Worm (Caenorhabditis elegans) whole organism, mixed stage, embryonic: ENCODE measurements around the gene mai-1.

ENCODE experiments used
- M03D4.4 ChIP-seq: sonication (generic microtip); optimal IDR thresholded peaks from 2 replicates; lab custom pipeline; 2017; ENCODE audit warnings: mild to moderate bottlenecking, missing genetic modification characterization, missing compliant biosample characterization
- bed-3 ChIP-seq: fragments of 200-800 bp; sonication (Bioruptor generic); optimal IDR thresholded peaks from 3 replicates; lab custom pipeline; 2018; ENCODE audit warnings: mild to moderate bottlenecking, missing genetic modification characterization, moderate library complexity, missing compliant biosample characterization
- blmp-1 ChIP-seq: fragments of 150-350 bp; optimal IDR thresholded peaks from 2 replicates; lab custom pipeline; 2014; ENCODE audit warnings: missing biosample characterization, missing genetic modification characterization
- ceh-39 ChIP-seq: fragments of 150-350 bp; optimal IDR thresholded peaks from 2 replicates; lab custom pipeline; 2014; ENCODE audit warnings: missing biosample characterization, missing genetic modification characterization
- ceh-43 ChIP-seq: fragments of 200-800 bp; sonication (Bioruptor generic); optimal IDR thresholded peaks from 2 replicates; lab custom pipeline; 2018; ENCODE audit warnings: mild to moderate bottlenecking, missing genetic modification characterization, moderate library complexity, missing compliant biosample characterization
- ceh-83 ChIP-seq: fragments of 200-800 bp; sonication (Bioruptor generic); optimal IDR thresholded peaks from 2 replicates; lab custom pipeline; 2018; ENCODE audit warnings: mild to moderate bottlenecking, missing genetic modification characterization, missing compliant biosample characterization
- ces-1 ChIP-seq: fragments of 150-350 bp; optimal IDR thresholded peaks from 2 replicates; lab custom pipeline; 2014; ENCODE audit warnings: missing biosample characterization, missing genetic modification reagents, missing genetic modification characterization
- cnd-1 ChIP-seq: fragments of 200-800 bp; sonication (Bioruptor generic); optimal IDR thresholded peaks from 2 replicates; lab custom pipeline; 2018; ENCODE audit warnings: mild to moderate bottlenecking, missing genetic modification characterization, missing compliant biosample characterization
- drap-1 ChIP-seq: fragments of 200-800 bp; sonication (Bioruptor generic); optimal IDR thresholded peaks from 3 replicates; lab custom pipeline; 2018; ENCODE audit warnings: mild to moderate bottlenecking, missing genetic modification characterization, missing compliant biosample characterization
- elt-1 ChIP-seq: sonication (generic microtip); optimal IDR thresholded peaks from 2 replicates; lab custom pipeline; 2017; ENCODE audit warnings: missing genetic modification characterization, mild to moderate bottlenecking, missing compliant biosample characterization, antibody characterized with exemption, moderate library complexity, borderline replicate concordance; ENCODE audit not compliant: insufficient read depth
- elt-3 ChIP-seq: fragments of 150-350 bp; optimal IDR thresholded peaks from 2 replicates; lab custom pipeline; 2014; ENCODE audit warnings: missing biosample characterization, missing genetic modification characterization
- flh-1 ChIP-seq: fragments of 200-800 bp; sonication (Bioruptor generic); optimal IDR thresholded peaks from 2 replicates; lab custom pipeline; 2018; ENCODE audit warnings: mild to moderate bottlenecking, missing genetic modification characterization, moderate library complexity, missing compliant biosample characterization
- ham-2 ChIP-seq: fragments of 200-800 bp; sonication (Bioruptor generic); optimal IDR thresholded peaks from 2 replicates; lab custom pipeline; 2018; ENCODE audit warnings: mild to moderate bottlenecking, missing genetic modification characterization, missing compliant biosample characterization
- hlh-1 ChIP-seq: fragments of 150-350 bp; optimal IDR thresholded peaks from 2 replicates; lab custom pipeline; 2014; ENCODE audit warnings: missing biosample characterization, missing genetic modification reagents, missing genetic modification characterization
- lin-13 ChIP-seq: fragments of 150-350 bp; optimal IDR thresholded peaks from 2 replicates; lab custom pipeline; 2014; ENCODE audit warnings: missing biosample characterization, missing genetic modification characterization
- lin-32 ChIP-seq: fragments of 200-800 bp; sonication (Bioruptor generic); optimal IDR thresholded peaks from 2 replicates; lab custom pipeline; 2018; ENCODE audit warnings: mild to moderate bottlenecking, missing genetic modification characterization, missing compliant biosample characterization
- lsy-2 ChIP-seq: fragments of 150-350 bp; optimal IDR thresholded peaks from 2 replicates; lab custom pipeline; 2014; ENCODE audit warnings: missing biosample characterization, missing genetic modification characterization
- mab-5 ChIP-seq: fragments of 150-350 bp; optimal IDR thresholded peaks from 2 replicates; lab custom pipeline; 2014; ENCODE audit warnings: missing biosample characterization, missing genetic modification characterization
- mep-1 ChIP-seq: fragments of 150-350 bp; optimal IDR thresholded peaks from 2 replicates; lab custom pipeline; 2017; ENCODE audit warnings: missing biosample characterization, missing genetic modification reagents, missing genetic modification characterization, inconsistent platforms
- mls-2 ChIP-seq: sonication (generic microtip); optimal IDR thresholded peaks from 2 replicates; lab custom pipeline; 2016; ENCODE audit warnings: mild to moderate bottlenecking, missing genetic modification characterization, moderate library complexity, missing compliant biosample characterization
- nhr-12 ChIP-seq: fragments of 150-350 bp; optimal IDR thresholded peaks from 2 replicates; lab custom pipeline; 2014; ENCODE audit warnings: missing biosample characterization, missing genetic modification characterization
- nhr-2 ChIP-seq: fragments of 150-350 bp; optimal IDR thresholded peaks from 2 replicates; lab custom pipeline; 2014; ENCODE audit warnings: missing biosample characterization, missing genetic modification characterization
- nhr-237 ChIP-seq: fragments of 150-350 bp; optimal IDR thresholded peaks from 2 replicates; lab custom pipeline; 2014; ENCODE audit warnings: missing biosample characterization, missing genetic modification characterization
- nhr-28 ChIP-seq: fragments of 150-350 bp; optimal IDR thresholded peaks from 2 replicates; lab custom pipeline; 2014; ENCODE audit warnings: missing biosample characterization, missing genetic modification characterization
- nhr-76 ChIP-seq: sonication (generic microtip); optimal IDR thresholded peaks from 2 replicates; lab custom pipeline; 2017; ENCODE audit warnings: missing biosample characterization, missing genetic modification characterization
- pha-4 ChIP-seq: fragments of 150-350 bp; optimal IDR thresholded peaks from 2 replicates; lab custom pipeline; 2018; ENCODE audit warnings: missing biosample characterization, missing genetic modification reagents, missing genetic modification characterization
- sem-2 ChIP-seq: fragments of 200-800 bp; sonication (Bioruptor generic); optimal IDR thresholded peaks from 2 replicates; lab custom pipeline; 2018; ENCODE audit warnings: mild to moderate bottlenecking, missing genetic modification characterization, missing compliant biosample characterization
- snpc-4 ChIP-seq: fragments of 150-350 bp; optimal IDR thresholded peaks from 2 replicates; lab custom pipeline; 2014; ENCODE audit warnings: missing biosample characterization, missing genetic modification characterization
- sptf-1 ChIP-seq: sonication (generic microtip); optimal IDR thresholded peaks from 2 replicates; lab custom pipeline; 2017; ENCODE audit warnings: mild to moderate bottlenecking, missing genetic modification characterization, moderate library complexity, missing compliant biosample characterization
- tbx-8 ChIP-seq: fragments of 200-800 bp; sonication (Bioruptor generic); optimal IDR thresholded peaks from 2 replicates; lab custom pipeline; 2018; ENCODE audit warnings: mild to moderate bottlenecking, missing genetic modification characterization, moderate library complexity, missing compliant biosample characterization
- unc-120 ChIP-seq: sonication (generic microtip); optimal IDR thresholded peaks from 2 replicates; lab custom pipeline; 2017; ENCODE audit warnings: missing genetic modification characterization, missing compliant biosample characterization; ENCODE audit not compliant: poor library complexity, severe bottlenecking
- unc-39 ChIP-seq: fragments of 150-350 bp; optimal IDR thresholded peaks from 2 replicates; lab custom pipeline; 2014; ENCODE audit warnings: missing biosample characterization, missing genetic modification characterization
- unc-62 ChIP-seq: fragments of 150-350 bp; optimal IDR thresholded peaks from 2 replicates; lab custom pipeline; 2014; ENCODE audit warnings: missing biosample characterization, missing genetic modification reagents, missing genetic modification characterization
- zip-8 ChIP-seq: fragments of 150-350 bp; optimal IDR thresholded peaks from 2 replicates; lab custom pipeline; 2014; ENCODE audit warnings: missing biosample characterization, missing genetic modification characterization
- ztf-11 ChIP-seq: fragments of 150-350 bp; optimal IDR thresholded peaks from 2 replicates; lab custom pipeline; 2014; ENCODE audit warnings: missing biosample characterization, missing genetic modification characterization

Gene mai-1

ce11 chrX:3102165-3102564, 14.2 kb downstream of the mai-1 start, which contains the start of gene ztf-13:
Gene ztf-13 (minus strand): TSS chrX:3102175.
- TF ChIP-seq tbx-8 (GFP tag; lab: Kevin White, UChicago) (no peak), nhr-76 (tag; lab: Kevin White, UChicago) (no peak), ces-1 (GFP tag; lab: Kevin White, UChicago) (no peak), nhr-28 (no peak), mab-5 (tag; lab: Kevin White, UChicago) (no peak), elt-1 (no peak), ztf-11 (tag; lab: Kevin White, UChicago) (no peak), lin-13 (no peak), ceh-43 (GFP tag; lab: Kevin White, UChicago) (no peak), ceh-83 (GFP tag; lab: Kevin White, UChicago) (no peak), elt-3 (tag; lab: Kevin White, UChicago) (no peak), nhr-237 (tag; lab: Kevin White, UChicago) (no peak), unc-39 (tag; lab: Kevin White, UChicago) (no peak), mls-2 (tag; lab: Kevin White, UChicago) (no peak), cnd-1 (tag; lab: Kevin White, UChicago) (no peak), pha-4 (tag; lab: Kevin White, UChicago) (no peak), unc-62 (no peak), lin-32 (GFP tag; lab: Kevin White, UChicago) (no peak)

- no peak for TF ChIP-seq ces-1 (GFP tag; lab: Kevin White, UChicago)
- no peak for TF ChIP-seq nhr-2
- TF ChIP-seq unc-120 (tag; lab: Kevin White, UChicago) = no peak
- TF ChIP-seq lin-13 = no peak
- no peak for TF ChIP-seq mep-1 (tag; lab: Kevin White, UChicago)
- TF ChIP-seq ceh-39 = no peak
- no peak for TF ChIP-seq ztf-11 (tag; lab: Kevin White, UChicago)
- TF ChIP-seq nhr-12 = no peak
- no peak for TF ChIP-seq drap-1 (GFP tag; lab: Kevin White, UChicago)
- no peak for TF ChIP-seq M03D4.4 (tag; lab: Kevin White, UChicago)
Measured at ce11 chrX:3101562-3101961, 14.8 kb downstream of the mai-1 start.

ce11 chrX:3099832-3100231, 16.6 kb downstream of the mai-1 start, which contains the start of gene sec-3:
Gene sec-3 (minus strand): TSS chrX:3099852.
- peak; percentile 59 for TF ChIP-seq ceh-43 (GFP tag; lab: Kevin White, UChicago)
- TF ChIP-seq nhr-76 (tag; lab: Kevin White, UChicago) = no peak
- TF ChIP-seq cnd-1 (tag; lab: Kevin White, UChicago) = peak; percentile 72
- TF ChIP-seq mep-1 (tag; lab: Kevin White, UChicago) = peak; percentile 90
- TF ChIP-seq unc-120 (tag; lab: Kevin White, UChicago) = peak; percentile 34
- TF ChIP-seq M03D4.4 (tag; lab: Kevin White, UChicago) = peak; percentile 67
- peak; percentile 28 for TF ChIP-seq mab-5 (tag; lab: Kevin White, UChicago)
- peak; percentile 77 for TF ChIP-seq hlh-1 (tag; lab: Kevin White, UChicago)
- no peak for TF ChIP-seq blmp-1 (tag; lab: Kevin White, UChicago)
- peak; percentile 27 for TF ChIP-seq ham-2
- TF ChIP-seq elt-3 (tag; lab: Kevin White, UChicago) = peak; percentile 10
- TF ChIP-seq lsy-2 (tag; lab: Kevin White, UChicago) = peak; percentile 73
- TF ChIP-seq flh-1 (GFP tag; lab: Kevin White, UChicago) = no peak
- no peak for TF ChIP-seq bed-3
- no peak for TF ChIP-seq zip-8 (tag; lab: Kevin White, UChicago)
- TF ChIP-seq nhr-237 (tag; lab: Kevin White, UChicago) = peak; percentile 65
- peak; percentile 72 for TF ChIP-seq ces-1 (GFP tag; lab: Kevin White, UChicago)
- TF ChIP-seq sem-2 = no peak
- TF ChIP-seq lin-13 = peak; percentile 88
- peak; percentile 70 for TF ChIP-seq drap-1 (GFP tag; lab: Kevin White, UChicago)
- no peak for TF ChIP-seq nhr-28
- TF ChIP-seq pha-4 (tag; lab: Kevin White, UChicago) = peak; percentile 72
- TF ChIP-seq unc-62 = peak; percentile 14
- peak; percentile 20 for TF ChIP-seq tbx-8 (GFP tag; lab: Kevin White, UChicago)
- TF ChIP-seq snpc-4 (tag; lab: Kevin White, UChicago) = no peak
- TF ChIP-seq ceh-39 = no peak
- TF ChIP-seq nhr-12 = no peak
- peak; percentile 9 for TF ChIP-seq ztf-11 (tag; lab: Kevin White, UChicago)
- no peak for TF ChIP-seq elt-1
- no peak for TF ChIP-seq unc-39 (tag; lab: Kevin White, UChicago)
- no peak for TF ChIP-seq lin-32 (GFP tag; lab: Kevin White, UChicago)
- TF ChIP-seq sptf-1 (tag; lab: Kevin White, UChicago) = peak; percentile 82
- TF ChIP-seq mls-2 (tag; lab: Kevin White, UChicago) = peak; percentile 79
- TF ChIP-seq ceh-83 (GFP tag; lab: Kevin White, UChicago) = peak; percentile 57
- no peak for TF ChIP-seq nhr-2
